Fruit fly (Drosophila melanogaster) whole organism: ENCODE results near the gene Kdm2.

Experiments used
- CG8478 ChIP-seq: fragments of >200 bp; optimal IDR thresholded peaks from 2 replicates; lab custom pipeline; 2018; ENCODE audit warnings: inconsistent platforms
- Dll ChIP-seq: fragments of >200 bp; optimal IDR thresholded peaks from 2 replicates; lab custom pipeline; 2017
- EcR ChIP-seq, 2 experiments: fragments of >200 bp; optimal IDR thresholded peaks; 2 replicates each; lab custom pipeline; 2017; ENCODE audit warnings: missing biosample characterization in 2 of 2, missing genetic modification characterization in 2 of 2, missing genetic modification reagents in 2 of 2
- pan ChIP-seq: fragments of >200 bp; optimal IDR thresholded peaks from 2 replicates; lab custom pipeline; 2017
- psq ChIP-seq: fragments of >200 bp; optimal IDR thresholded peaks from 2 replicates; lab custom pipeline; 2017
- usp ChIP-seq: fragments of >200 bp; optimal IDR thresholded peaks from 2 replicates; lab custom pipeline; 2017; ENCODE audit warnings: missing biosample characterization, missing genetic modification characterization, mixed read lengths

The Kdm2 gene

dm6 chr3R:9019689-9020138, 32.6 kb upstream of the Kdm2 start, which contains the start of gene tgo:
tgo (minus strand) TSS chr3R:9020022.
- TF ChIP-seq CG8478 (no peak), psq (lab: Kevin White, UChicago) (no peak), usp (GFP tag; lab: Kevin White, UChicago) (no peak), pan (lab: Kevin White, UChicago) (no peak), Dll (no peak), EcR (GFP tag; optimal IDR thresholded peaks at IDR 0.05; lab: Kevin White, UChicago) (no peak)

- TF ChIP-seq CG8478 (no peak), Dll (no peak), usp (GFP tag; lab: Kevin White, UChicago) (no peak), psq (lab: Kevin White, UChicago) (no peak), pan (lab: Kevin White, UChicago) (no peak), EcR (GFP tag; optimal IDR thresholded peaks at IDR 0.05; lab: Kevin White, UChicago) (no peak)
Measured at dm6 chr3R:9023934-9024333, 28.4 kb upstream of the Kdm2 start.

- TF ChIP-seq CG8478, result no peak
- no peak for TF ChIP-seq EcR (GFP tag; optimal IDR thresholded peaks at IDR 0.05; lab: Kevin White, UChicago)
- no peak for TF ChIP-seq Dll
- no peak for TF ChIP-seq usp (GFP tag; lab: Kevin White, UChicago)
- no peak for TF ChIP-seq psq (lab: Kevin White, UChicago)
- TF ChIP-seq pan (lab: Kevin White, UChicago), result no peak
Measured at dm6 chr3R:9024835-9025510, 27.3 kb upstream of the Kdm2 start.

dm6 chr3R:9027082-9027481, 25.2 kb upstream of the Kdm2 start:
- no peak for TF ChIP-seq Dll
- no peak for TF ChIP-seq usp (GFP tag; lab: Kevin White, UChicago)
- TF ChIP-seq pan (lab: Kevin White, UChicago), result no peak
- no peak for TF ChIP-seq psq (lab: Kevin White, UChicago)
- TF ChIP-seq EcR (GFP tag; optimal IDR thresholded peaks at IDR 0.05; lab: Kevin White, UChicago), result no peak
- TF ChIP-seq CG8478, result no peak

- TF ChIP-seq usp (GFP tag; lab: Kevin White, UChicago) (no peak), psq (lab: Kevin White, UChicago) (no peak), EcR (GFP tag; optimal IDR thresholded peaks at IDR 0.05; lab: Kevin White, UChicago) (no peak), pan (lab: Kevin White, UChicago) (no peak), CG8478 (no peak)
Measured at dm6 chr3R:9028690-9029089, 23.6 kb upstream of the Kdm2 start.

dm6 chr3R:9029411-9029810, 22.9 kb upstream of the Kdm2 start:
- TF ChIP-seq usp (GFP tag; lab: Kevin White, UChicago), result no peak
- no peak for TF ChIP-seq CG8478
- TF ChIP-seq psq (lab: Kevin White, UChicago), result no peak
- TF ChIP-seq Dll, result no peak
- no peak for TF ChIP-seq pan (lab: Kevin White, UChicago)
- no peak for TF ChIP-seq EcR (GFP tag; optimal IDR thresholded peaks at IDR 0.05; lab: Kevin White, UChicago)

dm6 chr3R:9030006-9030749, 22.1 kb upstream of the Kdm2 start:
- no peak for TF ChIP-seq psq (lab: Kevin White, UChicago)
- no peak for TF ChIP-seq Dll
- no peak for TF ChIP-seq usp (GFP tag; lab: Kevin White, UChicago)
- TF ChIP-seq pan (lab: Kevin White, UChicago), result no peak
- no peak for TF ChIP-seq EcR (GFP tag; optimal IDR thresholded peaks at IDR 0.05; lab: Kevin White, UChicago)
- TF ChIP-seq CG8478, result no peak

- no peak for TF ChIP-seq pan (lab: Kevin White, UChicago)
Measured at dm6 chr3R:9030750-9031128, 21.6 kb upstream of the Kdm2 start.

dm6 chr3R:9031797-9032418, 20.4 kb upstream of the Kdm2 start:
- TF ChIP-seq psq (lab: Kevin White, UChicago) (no peak), EcR (GFP tag; optimal IDR thresholded peaks at IDR 0.05; lab: Kevin White, UChicago) (no peak), CG8478 (no peak), pan (lab: Kevin White, UChicago) (no peak), usp (GFP tag; lab: Kevin White, UChicago) (no peak), Dll (no peak)

dm6 chr3R:9033619-9034401, 18.5 kb upstream of the Kdm2 start:
- no peak for TF ChIP-seq CG8478
- no peak for TF ChIP-seq usp (GFP tag; lab: Kevin White, UChicago)
- no peak for TF ChIP-seq psq (lab: Kevin White, UChicago)
- no peak for TF ChIP-seq pan (lab: Kevin White, UChicago)
- TF ChIP-seq Dll, result no peak
- TF ChIP-seq EcR (GFP tag; optimal IDR thresholded peaks at IDR 0.05; lab: Kevin White, UChicago), result no peak

dm6 chr3R:9035252-9035651, 17.0 kb upstream of the Kdm2 start:
- TF ChIP-seq Dll (no peak), CG8478 (no peak), pan (lab: Kevin White, UChicago) (no peak), psq (lab: Kevin White, UChicago) (no peak), usp (GFP tag; lab: Kevin White, UChicago) (no peak), EcR (GFP tag; optimal IDR thresholded peaks at IDR 0.05; lab: Kevin White, UChicago) (no peak)
